Worm (Caenorhabditis elegans): ENCODE measurements around the gene nxf-1.

nxf-1 gene

DNA sequence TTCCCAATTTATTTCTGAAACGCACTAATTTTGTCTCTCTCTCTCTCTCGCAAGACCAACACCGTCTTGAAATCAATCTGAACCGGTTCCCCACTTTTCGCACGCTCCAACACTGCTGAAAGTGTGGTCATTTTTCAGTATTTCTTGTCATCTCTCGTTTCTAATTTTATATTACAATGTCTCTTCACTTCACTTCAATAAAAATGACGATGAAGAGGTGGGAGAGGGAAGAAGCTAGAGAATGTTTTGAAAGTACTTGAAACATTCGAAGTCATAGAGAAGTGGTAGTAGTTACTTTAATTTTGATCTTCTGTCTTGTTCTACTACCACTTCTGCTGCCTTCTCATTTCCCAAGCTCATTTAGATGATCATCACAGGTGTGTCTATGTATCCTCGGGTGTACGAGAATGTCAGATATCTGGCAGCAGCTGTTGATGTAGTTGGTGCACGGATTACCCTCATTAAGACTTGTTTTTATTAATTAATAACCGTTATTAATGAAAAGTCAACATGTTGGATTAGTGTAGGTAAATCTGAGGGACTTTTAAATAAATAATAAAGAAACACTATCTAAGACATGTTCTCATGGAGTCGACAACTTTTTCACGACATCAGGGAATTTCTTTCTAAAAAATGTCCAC, 23.4 kb upstream of the nxf-1 start:
- TF ChIP-seq dve-1 (tag; optimal IDR thresholded peaks at IDR 0.05) (no peak), ceh-34 (tag; optimal IDR thresholded peaks at IDR 0.05) (no peak), nfya-1 (tag; optimal IDR thresholded peaks at IDR 0.05) (no peak), fax-1 (tag; optimal IDR thresholded peaks at IDR 0.05) (no peak), K09A11.1 (tag; optimal IDR thresholded peaks at IDR 0.05; ENCODE audit: insufficient read depth) (no peak), ztf-16 (tag; optimal IDR thresholded peaks at IDR 0.05) (no peak), hlh-13 (GFP tag; optimal IDR thresholded peaks at IDR 0.05) (no peak), che-1 (tag; optimal IDR thresholded peaks at IDR 0.05) (no peak), zip-5 (tag; optimal IDR thresholded peaks at IDR 0.05) (no peak), ceh-24 (tag; optimal IDR thresholded peaks at IDR 0.05) (no peak), hlh-6 (tag; optimal IDR thresholded peaks at IDR 0.05) (no peak), unc-55 (GFP tag; optimal IDR thresholded peaks at IDR 0.05) (no peak), lim-6 (tag; optimal IDR thresholded peaks at IDR 0.05) (no peak), eyg-1 (tag; optimal IDR thresholded peaks at IDR 0.05) (no peak)

DNA sequence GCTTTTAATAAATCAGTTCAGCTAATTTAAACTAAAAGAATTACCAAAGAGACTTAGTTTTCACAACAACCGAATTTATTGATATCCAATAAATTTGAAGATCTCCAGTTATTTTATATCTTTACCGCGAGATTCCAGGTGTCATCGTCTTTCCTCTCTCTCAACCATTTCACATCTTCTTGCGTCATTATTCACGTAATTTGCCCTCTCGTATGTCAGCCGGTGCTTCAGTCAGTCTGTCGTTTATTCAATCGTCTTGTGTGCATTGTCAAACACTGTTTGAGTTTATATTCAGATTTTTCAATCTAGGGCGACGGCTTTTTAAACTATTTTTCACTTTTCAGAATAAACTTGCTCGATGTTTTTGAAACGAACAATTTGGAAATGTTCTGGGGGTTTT, 22.5 kb upstream of the nxf-1 start:
- TF ChIP-seq ceh-18 (tag; optimal IDR thresholded peaks at IDR 0.05) (no peak), dve-1 (tag; optimal IDR thresholded peaks at IDR 0.05) (no peak), K02D7.2 (tag; optimal IDR thresholded peaks at IDR 0.05) (no peak), npax-4 (tag; optimal IDR thresholded peaks at IDR 0.05) (no peak), C38D4.7 (GFP tag; optimal IDR thresholded peaks at IDR 0.05) (no peak), ceh-9 (tag; optimal IDR thresholded peaks at IDR 0.05) (no peak), hlh-15 (tag; optimal IDR thresholded peaks at IDR 0.05) (no peak), ceh-14 (tag; optimal IDR thresholded peaks at IDR 0.05) (no peak), pqm-1 (tag; optimal IDR thresholded peaks at IDR 0.05) (no peak), odd-2 (tag; optimal IDR thresholded peaks at IDR 0.05) (no peak), ahr-1 (tag; optimal IDR thresholded peaks at IDR 0.05) (no peak), hlh-13 (GFP tag; optimal IDR thresholded peaks at IDR 0.05) (no peak), ets-4 (tag; optimal IDR thresholded peaks at IDR 0.05) (no peak), pag-3 (tag; optimal IDR thresholded peaks at IDR 0.05; ENCODE audit: borderline replicate concordance) (no peak), ceh-24 (tag; optimal IDR thresholded peaks at IDR 0.05) (no peak)

DNA sequence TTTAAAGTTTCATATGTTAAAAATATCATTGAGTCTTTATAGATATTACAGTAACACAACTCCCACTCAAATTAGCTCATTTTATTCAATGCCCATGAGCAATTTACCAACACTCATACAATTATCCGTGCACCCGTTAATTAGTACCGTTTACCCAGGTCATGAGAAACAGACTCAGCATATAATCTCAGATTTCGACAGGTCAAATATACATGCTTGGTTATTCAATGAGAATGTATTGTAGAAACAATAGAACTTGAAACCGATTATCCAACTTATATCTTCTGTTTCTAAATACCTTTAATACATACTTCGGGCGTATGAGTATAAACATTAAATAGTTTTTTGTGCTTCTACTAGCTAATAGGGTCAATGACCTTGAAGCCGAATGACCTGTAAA, 21.4 kb upstream of the nxf-1 start:
- TF ChIP-seq pros-1 (tag; optimal IDR thresholded peaks at IDR 0.05) (no peak), C38D4.7 (GFP tag; optimal IDR thresholded peaks at IDR 0.05) (no peak)

DNA sequence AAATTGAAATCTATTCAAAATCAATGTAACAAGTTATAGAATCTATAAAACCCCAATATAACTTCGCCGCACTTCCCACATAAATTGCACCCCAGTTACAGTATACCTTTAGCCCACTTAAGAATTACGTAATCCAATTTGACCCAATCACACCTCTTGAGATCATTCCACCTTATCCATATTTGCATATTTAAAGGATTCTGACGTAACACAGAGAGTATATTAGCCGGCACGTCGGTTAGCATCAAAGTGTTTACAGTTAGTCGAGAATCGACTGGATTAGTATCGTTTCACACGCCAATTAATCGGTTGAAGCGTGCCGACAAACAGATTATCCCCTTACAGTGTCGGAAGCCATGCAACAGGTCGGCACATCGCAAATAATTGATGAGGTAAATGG, 18.8 kb upstream of the nxf-1 start:
- TF ChIP-seq ceh-34 (tag; optimal IDR thresholded peaks at IDR 0.05) (no peak), fax-1 (tag; optimal IDR thresholded peaks at IDR 0.05) (no peak), ahr-1 (tag; optimal IDR thresholded peaks at IDR 0.05) (no peak), nfya-1 (tag; optimal IDR thresholded peaks at IDR 0.05) (no peak), pag-3 (tag; optimal IDR thresholded peaks at IDR 0.05; ENCODE audit: borderline replicate concordance) (no peak), elt-2 (tag; optimal IDR thresholded peaks at IDR 0.05) (no peak), odd-2 (tag; optimal IDR thresholded peaks at IDR 0.05) (no peak), ref-2 (tag; optimal IDR thresholded peaks at IDR 0.05) (no peak), pha-2 (tag; optimal IDR thresholded peaks at IDR 0.05) (no peak), C38D4.7 (GFP tag; optimal IDR thresholded peaks at IDR 0.05) (no peak), hlh-30 (tag; optimal IDR thresholded peaks at IDR 0.05; ENCODE audit: insufficient read depth) (no peak), ets-4 (tag; optimal IDR thresholded peaks at IDR 0.05) (no peak), sox-4 (tag; optimal IDR thresholded peaks at IDR 0.05) (no peak), pqm-1 (tag; optimal IDR thresholded peaks at IDR 0.05) (no peak), T23F11.4 (GFP tag; optimal IDR thresholded peaks at IDR 0.05) (no peak), ceh-6 (GFP tag; optimal IDR thresholded peaks at IDR 0.05) (no peak), che-1 (tag; optimal IDR thresholded peaks at IDR 0.05) (no peak), npax-4 (tag; optimal IDR thresholded peaks at IDR 0.05) (no peak), rnt-1 (tag; optimal IDR thresholded peaks at IDR 0.05) (no peak), K02D7.2 (tag; optimal IDR thresholded peaks at IDR 0.05) (no peak)

Data from whole organism, late embryonic.